Worm (Caenorhabditis elegans): ENCODE measurements around the gene C24D10.5.
A peak's percentile ranks its signal among the peaks of the same experiment; 100 is the strongest.

The C24D10.5 gene

ce11 chrIV:5186480-5187205 is 36.8 kb downstream of the C24D10.5 start, which contains the start of the genes W03F8.6 and mtrf-1L:
Gene W03F8.6, minus strand, starts transcription at chrIV:5186580.
Gene mtrf-1L, plus strand, starts transcription at chrIV:5187155.
- no peak for TF ChIP-seq nhr-120 (GFP tag; IDR thresholded peaks at IDR 0.05)
- no peak for TF ChIP-seq lin-54 (GFP tag; optimal IDR thresholded peaks at IDR 0.05)
- no peak for TF ChIP-seq unc-130 (GFP tag; optimal IDR thresholded peaks at IDR 0.05)
- TF ChIP-seq mcd-1 (GFP tag; IDR thresholded peaks at IDR 0.05), result no peak

ce11 chrIV:5188051-5188450 is 38.2 kb downstream of the C24D10.5 start:
- TF ChIP-seq ceh-100 (GFP tag; IDR thresholded peaks at IDR 0.05) (no peak), lin-35 (GFP tag; optimal IDR thresholded peaks at IDR 0.05) (peak in 1 of 3 experiments; percentile 67), dpff-1 (tag; optimal IDR thresholded peaks at IDR 0.05) (no peak), unc-130 (GFP tag; optimal IDR thresholded peaks at IDR 0.05) (no peak), efl-1 (GFP tag; optimal IDR thresholded peaks at IDR 0.05) (peak; percentile 48), lin-54 (GFP tag; optimal IDR thresholded peaks at IDR 0.05) (peak; percentile 65), snpc-4 (GFP tag; optimal IDR thresholded peaks at IDR 0.05) (no peak), snpc-4 (tag; optimal IDR thresholded peaks at IDR 0.05) (peak in 2 of 4 experiments; percentile 4 to 53), rec-8 (tag; optimal IDR thresholded peaks at IDR 0.05) (no peak), T07F8.4 (tag; optimal IDR thresholded peaks at IDR 0.05) (no peak), mxl-1 (tag; optimal IDR thresholded peaks at IDR 0.05) (no peak), tbp1 (GFP tag; optimal IDR thresholded peaks at IDR 0.05) (peak; percentile 16), K11D2.4 (GFP tag; IDR thresholded peaks at IDR 0.05) (no peak), ztf-6 (GFP tag; IDR thresholded peaks at IDR 0.05) (no peak), mcd-1 (GFP tag; IDR thresholded peaks at IDR 0.05) (peak; percentile 39; the same call in 1 of the 2 replicates), nfya-2 (GFP tag; IDR thresholded peaks at IDR 0.05) (no peak), aptf-2 (GFP tag; conservative IDR thresholded peaks at IDR 0.05) (no peak), pbrm-1 (GFP tag; IDR thresholded peaks at IDR 0.05) (no peak), ztf-3 (GFP tag; optimal IDR thresholded peaks at IDR 0.05) (no peak)

- TF ChIP-seq sea-2 (GFP tag; IDR thresholded peaks at IDR 0.05) (no peak), ztf-6 (GFP tag; IDR thresholded peaks at IDR 0.05) (no peak), snpc-1.3 (tag; optimal IDR thresholded peaks at IDR 0.05; ENCODE audit: insufficient read depth) (no peak), snpc-4 (GFP tag; optimal IDR thresholded peaks at IDR 0.05) (no peak), snpc-4 (tag; optimal IDR thresholded peaks at IDR 0.05) (no peak), Y56A3A.18 (GFP tag; IDR thresholded peaks at IDR 0.05) (no peak), B0261.1 (tag; optimal IDR thresholded peaks at IDR 0.05) (no peak), nhr-120 (GFP tag; IDR thresholded peaks at IDR 0.05) (no peak), fkh-3 (tag; optimal IDR thresholded peaks at IDR 0.05) (no peak), dpff-1 (tag; optimal IDR thresholded peaks at IDR 0.05) (no peak), egl-18 (GFP tag; IDR thresholded peaks at IDR 0.05) (no peak), ZK185.1 (tag; optimal IDR thresholded peaks at IDR 0.05; ENCODE audit: poor library complexity, severe bottlenecking) (no peak), xnd-1 (tag; optimal IDR thresholded peaks at IDR 0.05) (no peak), athp-1 (tag; optimal IDR thresholded peaks at IDR 0.05) (no peak), ceh-58 (GFP tag; IDR thresholded peaks at IDR 0.05) (no peak), rpc-1 (optimal IDR thresholded peaks at IDR 0.05) (no peak), rpc-1 (tag; optimal IDR thresholded peaks at IDR 0.05) (no peak), F57C9.4 (tag; optimal IDR thresholded peaks at IDR 0.05) (no peak), ceh-40 (GFP tag; IDR thresholded peaks at IDR 0.05) (no peak), ztf-25 (GFP tag; IDR thresholded peaks at IDR 0.05) (no peak)
Measured at ce11 chrIV:5195531-5195930, 45.6 kb downstream of the C24D10.5 start, which contains the start of gene gpa-18. Gene gpa-18, minus strand, starts transcription at chrIV:5195631.
